Worm (Caenorhabditis elegans) whole organism, early embryonic: ENCODE results near the gene F02C9.1.
A peak's percentile ranks its signal among the peaks of the same experiment; 100 is the strongest.

Source experiments
- F13C5.2 ChIP-seq: sonication (generic microtip); optimal IDR thresholded peaks from 2 replicates; lab custom pipeline; 2017; ENCODE audit warnings: mild to moderate bottlenecking, missing genetic modification characterization, inconsistent platforms, missing compliant biosample characterization
- aly-1 ChIP-seq: sonication (generic microtip); optimal IDR thresholded peaks from 2 replicates; lab custom pipeline; 2016; ENCODE audit warnings: missing genetic modification characterization, missing compliant biosample characterization
- ama-1 ChIP-seq: fragments of 150-350 bp; optimal IDR thresholded peaks from 2 replicates; lab custom pipeline; 2014
- ceh-13 ChIP-seq: fragments of 200-800 bp; sonication (Bioruptor generic); optimal IDR thresholded peaks from 2 replicates; lab custom pipeline; 2018; ENCODE audit warnings: mild to moderate bottlenecking, missing genetic modification characterization, missing compliant biosample characterization
- ceh-36 ChIP-seq: sonication (generic microtip); optimal IDR thresholded peaks from 2 replicates; lab custom pipeline; 2016; ENCODE audit warnings: missing genetic modification characterization, inconsistent platforms, missing compliant biosample characterization
- ets-7 ChIP-seq: sonication (generic microtip); optimal IDR thresholded peaks from 2 replicates; lab custom pipeline; 2016; ENCODE audit warnings: missing genotype, missing genetic modification characterization, missing compliant biosample characterization
- flt-1 ChIP-seq: fragments of 200-800 bp; sonication (Bioruptor generic); IDR thresholded peaks from 2 replicates; pipeline ENCODE4 v1.3.6; 2022; ENCODE audit warnings: missing genetic modification characterization, missing compliant biosample characterization
- hmbx-1 ChIP-seq: sonication (generic microtip); optimal IDR thresholded peaks from 2 replicates; lab custom pipeline; 2016; ENCODE audit warnings: mild to moderate bottlenecking, missing genetic modification characterization, missing compliant biosample characterization
- hmg-4 ChIP-seq: fragments of 200-800 bp; sonication (Bioruptor generic); optimal IDR thresholded peaks from 2 replicates; lab custom pipeline; 2018; ENCODE audit warnings: mild to moderate bottlenecking, missing genetic modification characterization, missing compliant biosample characterization
- hnd-1 ChIP-seq: sonication (generic microtip); optimal IDR thresholded peaks from 2 replicates; lab custom pipeline; 2016; ENCODE audit warnings: missing genetic modification characterization, missing compliant biosample characterization
- pes-1 ChIP-seq: fragments of 200-800 bp; sonication (Bioruptor generic); IDR thresholded peaks from 2 replicates; pipeline ENCODE4 v1.3.6; 2022; ENCODE audit warnings: missing genetic modification reagents, missing genetic modification characterization, missing compliant biosample characterization
- scrt-1 ChIP-seq: fragments of 200-800 bp; sonication (Bioruptor generic); IDR thresholded peaks from 2 replicates; pipeline ENCODE4 v1.3.6; 2022; ENCODE audit warnings: missing genetic modification characterization, missing compliant biosample characterization
- sea-1 ChIP-seq: fragments of 200-800 bp; sonication (Bioruptor generic); conservative IDR thresholded peaks from 2 replicates; pipeline ENCODE4 v1.3.6; 2022; ENCODE audit warnings: missing genetic modification characterization, missing compliant biosample characterization
- tbx-11 ChIP-seq: fragments of 200-800 bp; sonication (Bioruptor generic); IDR thresholded peaks from 2 replicates; pipeline ENCODE4 v1.3.6; 2022; ENCODE audit warnings: missing genetic modification characterization, missing compliant biosample characterization
- tbx-37 ChIP-seq: fragments of 200-800 bp; sonication (Bioruptor generic); conservative IDR thresholded peaks from 2 replicates; pipeline ENCODE4 v1.3.6; 2022; ENCODE audit warnings: missing genetic modification reagents, missing genetic modification characterization, missing compliant biosample characterization
- tra-4 ChIP-seq: sonication (generic microtip); optimal IDR thresholded peaks from 2 replicates; lab custom pipeline; 2017; ENCODE audit warnings: missing genetic modification characterization, missing compliant biosample characterization

Gene F02C9.1

ce11 chrV:3122403-3122802 is 16.1 kb upstream of the F02C9.1 start:
- no peak for TF ChIP-seq tbx-37 (GFP tag; lab: Robert Waterston, UW)
- TF ChIP-seq ets-7 (tag; lab: Kevin White, UChicago): no peak

- TF ChIP-seq sea-1 (GFP tag; lab: Robert Waterston, UW) (no peak), tbx-37 (GFP tag; lab: Robert Waterston, UW) (no peak), pes-1 (GFP tag; lab: Robert Waterston, UW) (no peak), hnd-1 (tag; lab: Kevin White, UChicago) (no peak), ceh-13 (GFP tag; lab: Kevin White, UChicago) (no peak), F13C5.2 (tag; lab: Kevin White, UChicago) (no peak), scrt-1 (no peak)
Observed at ce11 chrV:3124912-3125311, 13.6 kb upstream of the F02C9.1 start, which contains the start of gene Y73C8C.12. Gene Y73C8C.12, plus strand, starts transcription at chrV:3125212.

- no peak for TF ChIP-seq ama-1 (lab: Kevin White, UChicago)
- no peak for TF ChIP-seq flt-1 (GFP tag; lab: Robert Waterston, UW)
Observed at ce11 chrV:3127670-3128069, 10.8 kb upstream of the F02C9.1 start, which contains the start of gene Y73C8C.10. Gene Y73C8C.10, minus strand, starts transcription at chrV:3127770.

ce11 chrV:3128803-3129202 is 9.7 kb upstream of the F02C9.1 start, which contains the start of gene tat-6:
Gene tat-6, plus strand, starts transcription at chrV:3129103.
- no peak for TF ChIP-seq ceh-13 (GFP tag; lab: Kevin White, UChicago)
- no peak for TF ChIP-seq scrt-1
- no peak for TF ChIP-seq aly-1
- no peak for TF ChIP-seq tbx-37 (GFP tag; lab: Robert Waterston, UW)
- no peak for TF ChIP-seq sea-1 (GFP tag; lab: Robert Waterston, UW)
- TF ChIP-seq hnd-1 (tag; lab: Kevin White, UChicago): no peak
- TF ChIP-seq hmbx-1 (tag; lab: Kevin White, UChicago): no peak
- TF ChIP-seq pes-1 (GFP tag; lab: Robert Waterston, UW): no peak
- no peak for TF ChIP-seq ceh-36 (tag; lab: Kevin White, UChicago)
- TF ChIP-seq F13C5.2 (tag; lab: Kevin White, UChicago): no peak
- TF ChIP-seq hmg-4 (GFP tag; lab: Kevin White, UChicago): no peak

- TF ChIP-seq pes-1 (GFP tag; lab: Robert Waterston, UW) (0 out of 2 replicates have a peak, but pooled peaks have one; percentile 30), flt-1 (GFP tag; lab: Robert Waterston, UW) (no peak), tbx-11 (GFP tag; lab: Robert Waterston, UW) (no peak)
Observed at ce11 chrV:3132116-3132515, 6.4 kb upstream of the F02C9.1 start.

ce11 chrV:3133293-3133755 is 5.2 kb upstream of the F02C9.1 start, which contains the start of gene F02C9.2:
Gene F02C9.2, plus strand, starts transcription at chrV:3133705.
- no peak for TF ChIP-seq tbx-37 (GFP tag; lab: Robert Waterston, UW)

- no peak for TF ChIP-seq tbx-37 (GFP tag; lab: Robert Waterston, UW)
- TF ChIP-seq pes-1 (GFP tag; lab: Robert Waterston, UW): no peak
- TF ChIP-seq ets-7 (tag; lab: Kevin White, UChicago): no peak
- no peak for TF ChIP-seq ceh-13 (GFP tag; lab: Kevin White, UChicago)
- no peak for TF ChIP-seq flt-1 (GFP tag; lab: Robert Waterston, UW)
- no peak for TF ChIP-seq ama-1 (lab: Kevin White, UChicago)
- TF ChIP-seq aly-1: no peak
- no peak for TF ChIP-seq hnd-1 (tag; lab: Kevin White, UChicago)
Observed at ce11 chrV:3141190-3141589, 2.7 kb downstream of the F02C9.1 start, which contains the start of gene srab-9. Gene srab-9, minus strand, starts transcription at chrV:3141290.

- TF ChIP-seq scrt-1 (no peak), tra-4 (tag; lab: Kevin White, UChicago) (no peak), aly-1 (no peak), pes-1 (GFP tag; lab: Robert Waterston, UW) (no peak)
Observed at ce11 chrV:3144494-3144893, 6.0 kb downstream of the F02C9.1 start, which contains the start of gene srab-10. Gene srab-10, minus strand, starts transcription at chrV:3144594.

ce11 chrV:3145241-3145640 is 6.7 kb downstream of the F02C9.1 start:
- TF ChIP-seq F13C5.2 (tag; lab: Kevin White, UChicago) (no peak), ama-1 (lab: Kevin White, UChicago) (no peak), hmg-4 (GFP tag; lab: Kevin White, UChicago) (no peak), pes-1 (GFP tag; lab: Robert Waterston, UW) (no peak), ceh-36 (tag; lab: Kevin White, UChicago) (no peak), ets-7 (tag; lab: Kevin White, UChicago) (no peak), scrt-1 (no peak), tra-4 (tag; lab: Kevin White, UChicago) (no peak), tbx-37 (GFP tag; lab: Robert Waterston, UW) (no peak), hmbx-1 (tag; lab: Kevin White, UChicago) (no peak), tbx-11 (GFP tag; lab: Robert Waterston, UW) (no peak), flt-1 (GFP tag; lab: Robert Waterston, UW) (no peak), aly-1 (no peak), hnd-1 (tag; lab: Kevin White, UChicago) (no peak)
